Fruit fly (Drosophila melanogaster) whole organism, embryonic: ENCODE measurements around the gene Mul1.

Source experiments
- ATbp ChIP-seq: fragments of 200-800 bp; sonication (Bioruptor generic); optimal IDR thresholded peaks from 2 replicates; lab custom pipeline; 2017; ENCODE audit warnings: missing biosample characterization, mild to moderate bottlenecking, missing genetic modification characterization, missing genetic modification reagents
- B-H1 ChIP-seq: fragments of 200-800 bp; sonication (Bioruptor generic); IDR thresholded peaks from 3 replicates; pipeline ENCODE4 v1.3.6; 2022; ENCODE audit warnings: missing biosample characterization, missing genetic modification characterization
- CG10147 ChIP-seq: fragments of 200-800 bp; sonication (Bioruptor generic); optimal IDR thresholded peaks from 2 replicates; lab custom pipeline; 2019; ENCODE audit warnings: missing biosample characterization, mild to moderate bottlenecking, missing genetic modification characterization, moderate library complexity
- CG11085 ChIP-seq: fragments of 200-800 bp; sonication (Bioruptor generic); IDR thresholded peaks from 2 replicates; pipeline ENCODE4 v1.3.6; 2022; ENCODE audit warnings: missing biosample characterization, missing genetic modification characterization
- CG11456 ChIP-seq: fragments of 200-800 bp; sonication (Bioruptor generic); IDR thresholded peaks from 3 replicates; pipeline ENCODE4 v1.3.6; 2022; ENCODE audit warnings: missing biosample characterization, missing genetic modification characterization
- CG11560 ChIP-seq: fragments of 200-800 bp; sonication (Bioruptor generic); IDR thresholded peaks from 3 replicates; pipeline ENCODE4 v1.3.6; 2022; ENCODE audit warnings: missing biosample characterization, missing genetic modification characterization
- CG11696 ChIP-seq: fragments of 200-800 bp; sonication (Bioruptor generic); IDR thresholded peaks from 2 replicates; pipeline ENCODE4 v1.3.6; 2022; ENCODE audit warnings: missing biosample characterization, missing genetic modification characterization
- CG12299 ChIP-seq: fragments of 200-800 bp; sonication (Bioruptor generic); optimal IDR thresholded peaks from 2 replicates; lab custom pipeline; 2018; ENCODE audit warnings: missing biosample characterization, mild to moderate bottlenecking, missing genetic modification characterization
- CG14860 ChIP-seq: fragments of 200-800 bp; sonication (Bioruptor generic); IDR thresholded peaks from 3 replicates; pipeline ENCODE4 v1.3.6; 2022; ENCODE audit warnings: missing biosample characterization, missing genetic modification characterization; ENCODE audit not compliant: partially characterized antibody
- CG15269 ChIP-seq: fragments of 200-800 bp; sonication (Bioruptor generic); optimal IDR thresholded peaks from 2 replicates; lab custom pipeline; 2018; ENCODE audit warnings: missing biosample characterization, mild to moderate bottlenecking, missing genetic modification characterization, moderate library complexity
- CG17328 ChIP-seq: fragments of 200-800 bp; sonication (Bioruptor generic); IDR thresholded peaks from 2 replicates; pipeline ENCODE4 v1.3.6; 2022; ENCODE audit warnings: missing biosample characterization, missing genetic modification characterization
- CG17359 ChIP-seq: fragments of 200-800 bp; sonication (Bioruptor generic); optimal IDR thresholded peaks from 3 replicates; lab custom pipeline; 2018; ENCODE audit warnings: missing biosample characterization, mild to moderate bottlenecking, missing genetic modification characterization, moderate library complexity
- CG17802 ChIP-seq: fragments of 200-800 bp; sonication (Bioruptor generic); optimal IDR thresholded peaks from 2 replicates; lab custom pipeline; 2018; ENCODE audit warnings: missing biosample characterization, mild to moderate bottlenecking, missing genetic modification characterization, moderate library complexity
- CG2199 ChIP-seq: fragments of 200-800 bp; sonication (Bioruptor generic); IDR thresholded peaks from 3 replicates; pipeline ENCODE4 v1.3.6; 2022; ENCODE audit warnings: missing biosample characterization, missing genetic modification characterization
- CG31365 ChIP-seq: fragments of 200-800 bp; sonication (Bioruptor generic); optimal IDR thresholded peaks from 2 replicates; lab custom pipeline; 2018; ENCODE audit warnings: missing biosample characterization, mild to moderate bottlenecking, missing genetic modification characterization
- CG3281 ChIP-seq: fragments of 200-800 bp; sonication (Bioruptor generic); optimal IDR thresholded peaks from 3 replicates; lab custom pipeline; 2017; ENCODE audit warnings: missing biosample characterization, mild to moderate bottlenecking, missing genetic modification characterization
- CG33557 ChIP-seq: fragments of 200-800 bp; sonication (Bioruptor generic); optimal IDR thresholded peaks from 2 replicates; lab custom pipeline; 2019; ENCODE audit warnings: missing biosample characterization, mild to moderate bottlenecking, missing genetic modification characterization, moderate library complexity
- CG4282 ChIP-seq: fragments of 200-800 bp; sonication (Bioruptor generic); optimal IDR thresholded peaks from 2 replicates; lab custom pipeline; 2016; ENCODE audit warnings: missing biosample characterization, missing genetic modification characterization
- CG4360 ChIP-seq: fragments of 200-800 bp; sonication (Bioruptor generic); IDR thresholded peaks from 2 replicates; pipeline ENCODE4 v1.3.6; 2022; ENCODE audit warnings: missing biosample characterization, missing genetic modification characterization
- CG4820 ChIP-seq: fragments of 200-800 bp; sonication (Bioruptor generic); optimal IDR thresholded peaks from 3 replicates; lab custom pipeline; 2016; ENCODE audit warnings: missing biosample characterization, missing genetic modification characterization
- CG5180 ChIP-seq: fragments of 200-800 bp; sonication (Bioruptor generic); optimal IDR thresholded peaks from 3 replicates; lab custom pipeline; 2017; ENCODE audit warnings: missing biosample characterization, missing genetic modification characterization, mild to moderate bottlenecking, moderate library complexity, missing genetic modification reagents
- CG5245 ChIP-seq: fragments of 200-800 bp; sonication (Bioruptor generic); optimal IDR thresholded peaks from 3 replicates; lab custom pipeline; 2016; ENCODE audit warnings: missing biosample characterization, missing genetic modification characterization
- CG6175 ChIP-seq: fragments of 200-800 bp; sonication (Bioruptor generic); IDR thresholded peaks from 3 replicates; pipeline ENCODE4 v1.3.6; 2022; ENCODE audit warnings: missing biosample characterization, missing genetic modification characterization
- CG9932 ChIP-seq: fragments of 200-800 bp; sonication (Bioruptor generic); IDR thresholded peaks from 2 replicates; pipeline ENCODE4 v1.3.6; 2022; ENCODE audit warnings: missing biosample characterization, missing genetic modification characterization
- CoRest ChIP-seq: fragments of 200-800 bp; sonication (Bioruptor generic); optimal IDR thresholded peaks from 3 replicates; lab custom pipeline; 2018; ENCODE audit warnings: missing biosample characterization, mild to moderate bottlenecking, missing genetic modification characterization, moderate library complexity
- D ChIP-seq, 2 experiments: fragments of 200-800 bp in 1 of 2; fragments of >200 bp in 1 of 2; sonication (Bioruptor generic) in 1 of 2; optimal IDR thresholded peaks; 2 replicates in 1 of 2; 3 replicates in 1 of 2; lab custom pipeline; 2017; ENCODE audit warnings: mild to moderate bottlenecking in 1 of 2, missing biosample characterization in 1 of 2, missing genetic modification characterization in 1 of 2, missing genetic modification reagents in 1 of 2
- Hand ChIP-seq: fragments of 200-800 bp; sonication (Bioruptor generic); optimal IDR thresholded peaks from 2 replicates; lab custom pipeline; 2017; ENCODE audit warnings: mild to moderate bottlenecking, missing biosample characterization, missing genetic modification reagents, missing genetic modification characterization
- NC2β ChIP-seq: fragments of 200-800 bp; sonication (Bioruptor generic); optimal IDR thresholded peaks from 2 replicates; lab custom pipeline; 2016; ENCODE audit warnings: missing biosample characterization, missing genetic modification characterization
- Oli ChIP-seq: fragments of 200-800 bp; sonication (Bioruptor generic); optimal IDR thresholded peaks from 2 replicates; lab custom pipeline; 2018; ENCODE audit warnings: missing biosample characterization, mild to moderate bottlenecking, missing genetic modification characterization, moderate library complexity
- Scr ChIP-seq: fragments of 200-800 bp; sonication (Bioruptor generic); IDR thresholded peaks from 2 replicates; pipeline ENCODE4 v1.3.6; 2022; ENCODE audit warnings: missing biosample characterization, missing genetic modification characterization; ENCODE audit not compliant: partially characterized antibody
- Sox100B ChIP-seq: fragments of 200-800 bp; sonication (Bioruptor generic); optimal IDR thresholded peaks from 3 replicates; lab custom pipeline; 2018; ENCODE audit warnings: missing biosample characterization, mild to moderate bottlenecking, missing genetic modification characterization
- Taf1 ChIP-seq: fragments of 200-800 bp; sonication (Bioruptor generic); IDR thresholded peaks from 2 replicates; pipeline ENCODE4 v1.3.6; 2022; ENCODE audit warnings: missing biosample characterization, missing genetic modification characterization
- YL-1 ChIP-seq: fragments of 200-800 bp; sonication (Bioruptor generic); optimal IDR thresholded peaks from 3 replicates; lab custom pipeline; 2017; ENCODE audit warnings: missing biosample characterization, mild to moderate bottlenecking, missing genetic modification characterization
- ab ChIP-seq: fragments of 200-800 bp; sonication (Bioruptor generic); optimal IDR thresholded peaks from 2 replicates; lab custom pipeline; 2016; ENCODE audit warnings: missing biosample characterization, missing genetic modification characterization
- ac ChIP-seq: fragments of 200-800 bp; sonication (Bioruptor generic); optimal IDR thresholded peaks from 3 replicates; lab custom pipeline; 2017; ENCODE audit warnings: missing biosample characterization, mild to moderate bottlenecking, missing genetic modification characterization
- ap ChIP-seq: fragments of 200-800 bp; sonication (Bioruptor generic); IDR thresholded peaks from 2 replicates; pipeline ENCODE4 v1.3.6; 2022; ENCODE audit warnings: missing biosample characterization, missing genetic modification characterization
- crol ChIP-seq: fragments of 200-800 bp; sonication (Bioruptor generic); IDR thresholded peaks from 2 replicates; pipeline ENCODE4 v1.3.6; 2022; ENCODE audit warnings: missing biosample characterization, missing genetic modification characterization
- fru ChIP-seq: fragments of >200 bp; optimal IDR thresholded peaks from 2 replicates; lab custom pipeline; 2017
- lola ChIP-seq, 3 experiments: fragments of >200 bp in 2 of 3; fragments of 200-800 bp in 1 of 3; sonication (Bioruptor generic) in 1 of 3; optimal IDR thresholded peaks; 2 replicates each; lab custom pipeline; 2017 to 2019; ENCODE audit warnings: missing biosample characterization in 3 of 3, missing genetic modification characterization in 3 of 3, mild to moderate bottlenecking in 1 of 3, moderate library complexity in 1 of 3
- nom ChIP-seq: fragments of 200-800 bp; sonication (Bioruptor generic); optimal IDR thresholded peaks from 2 replicates; lab custom pipeline; 2017; ENCODE audit warnings: missing biosample characterization, missing genetic modification characterization, mild to moderate bottlenecking, moderate library complexity, missing genetic modification reagents
- pan ChIP-seq, 4 experiments: fragments of >200 bp in 3 of 4; fragments of 200-800 bp in 1 of 4; sonication (Bioruptor generic) in 1 of 4; optimal IDR thresholded peaks in 3 of 4; IDR thresholded peaks in 1 of 4; 2 replicates each; pipeline versions ENCODE4 v1.3.6 to Lab custom; 2017 to 2022; ENCODE audit warnings: missing biosample characterization in 2 of 4, missing genetic modification characterization in 2 of 4, mixed read lengths in 1 of 4
- pros ChIP-seq: fragments of 200-800 bp; sonication (Bioruptor generic); optimal IDR thresholded peaks from 3 replicates; lab custom pipeline; 2019; ENCODE audit warnings: missing biosample characterization, mild to moderate bottlenecking, missing genetic modification characterization, moderate library complexity
- scrt ChIP-seq: fragments of 200-800 bp; sonication (Bioruptor generic); optimal IDR thresholded peaks from 2 replicates; lab custom pipeline; 2018; ENCODE audit warnings: missing biosample characterization, mild to moderate bottlenecking, missing genetic modification characterization, moderate library complexity
- tap ChIP-seq: fragments of 200-800 bp; optimal IDR thresholded peaks from 3 replicates; lab custom pipeline; 2019; ENCODE audit warnings: missing biosample characterization, mild to moderate bottlenecking, missing genetic modification characterization, moderate library complexity
- tio ChIP-seq: fragments of 200-800 bp; sonication (Bioruptor generic); optimal IDR thresholded peaks from 2 replicates; lab custom pipeline; 2017; ENCODE audit warnings: missing biosample characterization, missing genetic modification characterization, inconsistent platforms
- unc-4 ChIP-seq: fragments of 200-800 bp; sonication (Bioruptor generic); IDR thresholded peaks from 2 replicates; pipeline ENCODE4 v1.3.6; 2022; ENCODE audit warnings: missing biosample characterization, missing genetic modification characterization; ENCODE audit not compliant: partially characterized antibody

The Mul1 gene

DNA sequence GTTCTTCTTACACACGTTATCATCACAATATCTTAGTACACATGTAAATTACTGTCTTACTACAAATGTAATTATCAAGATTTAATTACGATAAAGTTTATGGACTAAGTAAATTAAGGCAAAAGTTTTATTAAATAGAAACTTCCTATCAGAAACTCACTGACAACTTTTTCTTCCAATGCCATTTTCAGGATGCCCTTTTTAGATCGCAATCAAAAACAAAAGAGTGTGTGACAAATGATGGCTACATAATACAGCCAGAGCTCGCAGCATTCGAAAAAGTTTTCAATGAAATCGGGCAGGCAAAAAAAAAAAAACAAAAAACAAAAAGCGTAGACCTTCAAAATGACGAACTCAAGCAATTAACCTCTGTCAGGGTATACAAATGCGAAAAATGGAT is 48.7 kb upstream of the Mul1 start, which contains the start of gene CG43915:
TSS of gene CG43915 (plus strand) at position 301 of the 400 bp plus-strand sequence.
- TF ChIP-seq CG3281 (GFP tag; lab: Kevin White, UChicago), result no peak
- TF ChIP-seq CG12299 (tag; lab: Kevin White, UChicago), result no peak

DNA sequence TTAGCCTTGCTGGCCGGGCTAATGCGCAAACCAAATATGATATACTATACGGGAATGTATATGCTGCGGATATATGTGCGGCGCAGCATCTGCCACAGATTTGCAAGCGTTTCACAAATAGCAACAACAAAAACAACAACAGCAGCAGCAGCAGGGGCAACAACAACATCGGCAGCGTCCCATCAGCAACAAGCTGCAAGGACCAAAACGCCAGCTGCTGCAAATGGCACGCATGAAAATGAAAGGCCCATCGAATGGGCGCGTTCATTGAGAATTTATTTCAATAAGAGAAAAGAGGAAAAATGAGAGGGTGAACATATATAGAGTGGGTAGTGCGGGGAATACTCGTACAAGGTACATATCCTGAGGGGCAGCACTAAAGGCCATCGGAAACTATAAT is 44.8 kb upstream of the Mul1 start:
- TF ChIP-seq Oli (tag; lab: Kevin White, UChicago) (no peak), CG11085 (GFP tag; lab: Robert Waterston, UW) (no peak), ac (peak; percentile 32), Taf1 (GFP tag; lab: Robert Waterston, UW) (no peak), CG17328 (no peak), tap (peak; percentile 61), CG31365 (tag; lab: Kevin White, UChicago) (no peak), CG4820 (GFP tag; lab: Kevin White, UChicago) (no peak), CG11696 (no peak), ATbp (GFP tag; lab: Kevin White, UChicago) (no peak), D (optimal IDR thresholded peaks at IDR 0.05; lab: Kevin White, UChicago) (peak; percentile 0), D (GFP tag; optimal IDR thresholded peaks at IDR 0.05; lab: Kevin White, UChicago) (no peak), CG4360 (peak; percentile 98), scrt (peak; percentile 79), CG2199 (0 out of 3 replicates have a peak, but pooled peaks have one; percentile 54), pros (GFP tag; lab: Kevin White, UChicago) (peak; percentile 92), crol (GFP tag; lab: Robert Waterston, UW) (no peak), CG17802 (tag; lab: Kevin White, UChicago) (no peak), pan (optimal IDR thresholded peaks at IDR 0.05; lab: Kevin White, UChicago) (no peak), pan (GFP tag; optimal IDR thresholded peaks at IDR 0.05 in 1 of 2, IDR thresholded peaks at IDR 0.05 in 1 of 2) (no peak), CG6175 (GFP tag; lab: Robert Waterston, UW) (no peak), CG15269 (tag; lab: Kevin White, UChicago) (no peak)

DNA sequence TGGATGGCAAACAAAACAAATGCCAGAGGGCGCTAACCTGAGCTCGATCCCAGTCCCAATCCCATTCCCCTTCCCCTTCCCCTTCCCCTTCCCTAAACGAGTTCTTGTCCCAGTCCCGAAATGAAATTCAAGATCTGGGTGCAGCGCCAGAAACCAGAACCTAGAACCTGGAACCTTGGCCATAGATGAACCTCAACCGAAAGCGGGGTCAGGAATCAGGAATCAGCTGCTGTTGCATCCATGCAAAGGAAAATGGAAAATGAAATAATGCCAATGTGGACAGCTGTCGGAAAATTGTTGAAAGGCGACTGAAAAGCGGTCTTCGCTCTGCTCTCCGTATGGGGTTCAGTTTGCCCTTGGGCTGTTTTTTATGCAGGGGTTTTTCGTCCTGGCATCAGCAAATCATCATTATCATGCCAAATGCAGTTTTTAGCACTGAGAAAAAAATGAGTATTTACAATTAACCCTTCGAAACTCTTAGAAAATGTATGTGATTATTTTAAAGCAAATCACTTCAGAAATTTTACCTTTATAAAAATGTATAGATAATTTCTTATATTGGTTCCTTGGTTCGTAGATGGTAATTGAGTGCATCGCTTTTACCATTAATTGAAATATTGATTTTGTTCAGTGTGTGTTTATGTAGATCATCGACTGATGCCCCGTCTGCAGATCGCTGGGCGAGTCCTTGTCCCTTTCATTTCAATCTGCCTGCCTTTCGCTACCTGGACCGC is 43.5 kb upstream of the Mul1 start:
- TF ChIP-seq CG5245 (GFP tag; lab: Kevin White, UChicago), result peak; percentile 5
- TF ChIP-seq ab (GFP tag; lab: Kevin White, UChicago), result no peak
- TF ChIP-seq Scr (GFP tag; lab: Robert Waterston, UW), result no peak
- TF ChIP-seq unc-4 (GFP tag; lab: Robert Waterston, UW), result no peak
- TF ChIP-seq Hand (GFP tag; lab: Kevin White, UChicago), result no peak
- peak; percentile 54 for TF ChIP-seq CG33557 (GFP tag; lab: Kevin White, UChicago)
- TF ChIP-seq ap (GFP tag; lab: Robert Waterston, UW), result no peak
- TF ChIP-seq lola (GFP tag; optimal IDR thresholded peaks at IDR 0.05; lab: Kevin White, UChicago), result peak in 1 of 3 experiments; percentile 80
- no peak for TF ChIP-seq CG11560 (tag; lab: Robert Waterston, UW)
- TF ChIP-seq tio (GFP tag; lab: Kevin White, UChicago), result no peak
- TF ChIP-seq CG11456 (GFP tag; lab: Robert Waterston, UW), result no peak
- TF ChIP-seq B-H1 (GFP tag; lab: Robert Waterston, UW), result no peak
- peak; percentile 38 for TF ChIP-seq NC2β (GFP tag; lab: Kevin White, UChicago)
- TF ChIP-seq YL-1 (GFP tag; lab: Kevin White, UChicago), result no peak
- no peak for TF ChIP-seq CG10147 (GFP tag; lab: Kevin White, UChicago)
- peak; percentile 8 for TF ChIP-seq CoRest
- TF ChIP-seq Sox100B, result no peak
- no peak for TF ChIP-seq nom (GFP tag; lab: Kevin White, UChicago)
- no peak for TF ChIP-seq CG9932 (GFP tag; lab: Robert Waterston, UW)
- no peak for TF ChIP-seq CG5180 (GFP tag; lab: Kevin White, UChicago)
- TF ChIP-seq CG4282 (GFP tag; lab: Kevin White, UChicago), result no peak
- TF ChIP-seq fru, result no peak
- no peak for TF ChIP-seq CG17359 (tag; lab: Kevin White, UChicago)
- TF ChIP-seq CG14860 (GFP tag; lab: Robert Waterston, UW), result no peak
